Worm (Caenorhabditis elegans): ENCODE measurements around the gene srx-65.

ce11 chrV:3931326-3931725 lies 9.6 kb downstream of the srx-65 start, which contains the start of gene srx-63:
- no peak for TF ChIP-seq lin-13 (GFP tag; optimal IDR thresholded peaks at IDR 0.05)
- no peak for TF ChIP-seq mdl-1 (tag; optimal IDR thresholded peaks at IDR 0.05)
- TF ChIP-seq lin-1 (GFP tag; IDR thresholded peaks at IDR 0.05) = no peak
- TF ChIP-seq R02D3.7 (tag; optimal IDR thresholded peaks at IDR 0.05) = no peak
- TF ChIP-seq nhr-77 (tag; optimal IDR thresholded peaks at IDR 0.05) = no peak
- no peak for TF ChIP-seq ces-1 (GFP tag; optimal IDR thresholded peaks at IDR 0.05)
- no peak for TF ChIP-seq lin-15B (tag; optimal IDR thresholded peaks at IDR 0.05)
- no peak for TF ChIP-seq hlh-30 (tag; optimal IDR thresholded peaks at IDR 0.05; ENCODE audit: insufficient read depth)
- no peak for TF ChIP-seq lin-39 (tag; optimal IDR thresholded peaks at IDR 0.05)
- TF ChIP-seq aha-1 (tag) = no peak
- TF ChIP-seq nhr-48 (tag; optimal IDR thresholded peaks at IDR 0.05) = no peak
- TF ChIP-seq ctbp-1 (GFP tag; IDR thresholded peaks at IDR 0.05) = no peak
- TF ChIP-seq fos-1 (tag; optimal IDR thresholded peaks at IDR 0.05) = no peak
